Worm (Caenorhabditis elegans): ENCODE results near the gene nduv-2.

Gene nduv-2

DNA sequence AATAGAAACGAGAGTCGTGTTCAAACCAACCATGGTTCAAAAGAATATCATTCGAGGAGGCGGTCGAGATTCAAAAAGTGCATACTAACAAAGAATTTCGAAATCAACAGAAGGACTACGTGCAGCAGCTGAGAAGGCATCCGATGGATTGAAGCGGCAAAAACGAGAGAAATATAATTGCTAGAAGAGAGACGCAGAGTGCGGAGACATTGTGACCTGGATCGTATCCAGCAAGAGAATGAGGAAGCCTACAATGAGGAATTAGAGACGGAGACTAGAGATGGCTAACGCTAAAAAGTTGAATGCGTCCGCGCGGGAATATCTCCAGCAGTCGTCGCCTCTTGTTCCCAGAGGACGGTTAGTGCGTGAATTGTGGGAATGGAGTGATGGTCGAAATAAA, 15.6 kb downstream of the nduv-2 start:
- TF ChIP-seq D1046.2 (GFP tag; IDR thresholded peaks at IDR 0.05), result 0 out of 2 replicates have a peak, but pooled peaks have one; percentile 11
- TF ChIP-seq hif-1 (tag; optimal IDR thresholded peaks at IDR 0.05), result peak in 1 of 2 experiments; percentile 42
- TF ChIP-seq F49E8.2 (tag; optimal IDR thresholded peaks at IDR 0.05; ENCODE audit: borderline replicate concordance), result no peak
- TF ChIP-seq mdl-1 (tag; optimal IDR thresholded peaks at IDR 0.05), result peak in 1 of 2 experiments; percentile 4
- TF ChIP-seq mxl-3 (GFP tag; optimal IDR thresholded peaks at IDR 0.05), result peak; percentile 21
- no peak for TF ChIP-seq F37D6.2 (tag; optimal IDR thresholded peaks at IDR 0.05)

DNA sequence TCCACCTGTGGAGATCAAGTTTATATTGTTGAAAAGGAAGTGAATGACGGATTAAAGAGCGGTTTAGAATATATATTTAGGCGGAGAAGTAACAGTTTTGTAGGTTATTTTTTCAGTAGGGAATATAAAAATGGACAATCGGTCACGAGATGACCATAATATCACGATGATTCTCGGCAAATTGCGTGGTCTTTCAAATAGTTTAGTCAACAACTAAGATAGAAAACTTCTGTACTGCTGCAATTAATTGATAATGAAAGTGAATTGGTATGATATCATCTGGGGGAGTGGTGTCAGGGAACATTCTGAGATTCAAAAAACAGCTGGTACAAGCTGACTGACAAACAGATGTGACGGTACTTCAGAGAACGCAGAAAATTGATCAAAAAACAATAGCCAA, 16.9 kb downstream of the nduv-2 start:
- peak in 1 of 2 experiments; percentile 44 for TF ChIP-seq unc-62 (GFP tag; optimal IDR thresholded peaks at IDR 0.05 in 1 of 2)
- TF ChIP-seq unc-62 (tag; optimal IDR thresholded peaks at IDR 0.05), result no peak
- TF ChIP-seq unc-39 (tag; optimal IDR thresholded peaks at IDR 0.05), result no peak
- no peak for TF ChIP-seq nhr-25 (tag; optimal IDR thresholded peaks at IDR 0.05; ENCODE audit: borderline replicate concordance, insufficient read depth)
- TF ChIP-seq mxl-3 (GFP tag; optimal IDR thresholded peaks at IDR 0.05), result peak; percentile 22
- peak; percentile 53 for TF ChIP-seq hlh-11 (tag; optimal IDR thresholded peaks at IDR 0.05)
- no peak for TF ChIP-seq nhr-111 (GFP tag; optimal IDR thresholded peaks at IDR 0.05)
- no peak for TF ChIP-seq lin-13 (GFP tag; optimal IDR thresholded peaks at IDR 0.05)
- TF ChIP-seq nhr-11 (tag; optimal IDR thresholded peaks at IDR 0.05), result no peak
- TF ChIP-seq nhr-28 (tag; optimal IDR thresholded peaks at IDR 0.05), result peak; percentile 75
- no peak for TF ChIP-seq nhr-41 (GFP tag; IDR thresholded peaks at IDR 0.05)
- no peak for TF ChIP-seq aly-2 (tag; optimal IDR thresholded peaks at IDR 0.05)
- no peak for TF ChIP-seq vab-7 (GFP tag; IDR thresholded peaks at IDR 0.05)
- TF ChIP-seq nhr-48 (tag; optimal IDR thresholded peaks at IDR 0.05), result peak; percentile 53
- TF ChIP-seq dmd-9 (GFP tag; IDR thresholded peaks at IDR 0.05), result no peak
- TF ChIP-seq lir-3 (tag; optimal IDR thresholded peaks at IDR 0.05), result no peak
- TF ChIP-seq dmd-6 (GFP tag; IDR thresholded peaks at IDR 0.05), result peak; percentile 41; the same call in 1 of the 2 replicates
- TF ChIP-seq snpc-1.2 (GFP tag; IDR thresholded peaks at IDR 0.05), result no peak
- no peak for TF ChIP-seq daf-16 (GFP tag; optimal IDR thresholded peaks at IDR 0.05)
- no peak for TF ChIP-seq daf-16 (tag; optimal IDR thresholded peaks at IDR 0.05)
- peak; percentile 63 for TF ChIP-seq hlh-30 (tag; optimal IDR thresholded peaks at IDR 0.05; ENCODE audit: insufficient read depth)
- TF ChIP-seq mdl-1 (tag; optimal IDR thresholded peaks at IDR 0.05), result peak in 1 of 2 experiments; percentile 35

DNA sequence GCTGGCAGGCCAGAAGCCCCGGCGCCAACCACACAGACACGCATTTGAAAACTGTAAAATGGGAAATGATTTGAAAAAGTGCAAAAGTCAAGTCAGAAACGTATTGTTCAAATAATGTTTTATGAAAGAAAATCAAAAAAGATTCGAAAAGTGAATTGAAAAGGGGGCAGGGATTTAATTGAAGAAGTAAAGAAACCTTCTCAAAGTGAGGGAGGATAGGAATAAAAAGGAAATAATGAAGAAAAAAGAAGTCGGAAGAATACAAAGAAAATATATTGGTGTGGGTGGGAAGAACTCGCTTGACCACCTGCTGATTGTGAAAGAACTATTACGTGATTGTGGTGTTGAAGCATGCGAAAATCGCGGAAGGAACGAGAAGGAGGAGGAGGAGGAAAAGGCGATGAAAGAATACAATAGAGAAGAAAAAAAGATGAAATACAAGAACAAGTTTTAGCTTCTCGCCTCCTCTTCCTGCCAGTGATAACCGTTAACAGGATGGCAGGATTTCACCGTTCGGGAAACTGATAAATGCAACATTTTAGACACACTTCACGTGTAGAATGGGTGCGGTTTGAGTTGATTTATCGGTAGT, 18.6 kb downstream of the nduv-2 start, which contains the start of gene fmo-4:
fmo-4 (minus strand) TSS at position 51 of the 592 bp plus-strand sequence.
- TF ChIP-seq hlh-11 (tag; optimal IDR thresholded peaks at IDR 0.05) (peak; percentile 79), skn-1 (tag; optimal IDR thresholded peaks at IDR 0.05) (no peak), tag-97 (GFP tag; IDR thresholded peaks at IDR 0.05) (no peak), ceh-44 (GFP tag; IDR thresholded peaks at IDR 0.05) (no peak), nhr-6 (tag; optimal IDR thresholded peaks at IDR 0.05) (no peak), lim-7 (GFP tag; IDR thresholded peaks at IDR 0.05) (no peak), mxl-3 (GFP tag; optimal IDR thresholded peaks at IDR 0.05) (peak; percentile 9), ZK337.2 (GFP tag; IDR thresholded peaks at IDR 0.05) (no peak), dpl-1 (GFP tag; optimal IDR thresholded peaks at IDR 0.05) (no peak), F37D6.2 (tag; optimal IDR thresholded peaks at IDR 0.05) (no peak), unc-39 (tag; optimal IDR thresholded peaks at IDR 0.05) (no peak), mes-2 (tag; optimal IDR thresholded peaks at IDR 0.05; ENCODE audit: poor library complexity, severe bottlenecking) (no peak), ceh-32 (tag; optimal IDR thresholded peaks at IDR 0.05; ENCODE audit: poor library complexity) (no peak), nhr-28 (tag; optimal IDR thresholded peaks at IDR 0.05) (peak; percentile 12), fos-1 (tag; optimal IDR thresholded peaks at IDR 0.05) (no peak), ztf-7 (tag; optimal IDR thresholded peaks at IDR 0.05) (no peak), unc-62 (GFP tag; optimal IDR thresholded peaks at IDR 0.05 in 1 of 2) (peak in 1 of 2 experiments; percentile 58), unc-62 (tag; optimal IDR thresholded peaks at IDR 0.05) (no peak), egl-27 (tag; optimal IDR thresholded peaks at IDR 0.05) (no peak), hif-1 (tag; optimal IDR thresholded peaks at IDR 0.05) (peak in 1 of 2 experiments; percentile 22), tra-1 (GFP tag; IDR thresholded peaks at IDR 0.05) (no peak), dve-1 (tag; optimal IDR thresholded peaks at IDR 0.05; ENCODE audit: insufficient read depth) (no peak), nhr-48 (tag; optimal IDR thresholded peaks at IDR 0.05) (peak; percentile 77), ceh-20 (GFP tag; IDR thresholded peaks at IDR 0.05) (no peak), arid-1 (GFP tag; conservative IDR thresholded peaks at IDR 0.05) (no peak), daf-19 (GFP tag; conservative IDR thresholded peaks at IDR 0.05) (no peak), F26F4.8 (GFP tag; conservative IDR thresholded peaks at IDR 0.05) (no peak), aha-1 (tag) (peak; percentile 44), nhr-77 (tag; optimal IDR thresholded peaks at IDR 0.05) (no peak), daf-12 (tag; optimal IDR thresholded peaks at IDR 0.05) (no peak)

Data from whole organism, L4 larva.